Worm (Caenorhabditis elegans) whole organism, L2 larva: ENCODE measurements around the gene sri-63.

Experiments used
- F13H6.1 ChIP-seq: sonication (generic microtip); optimal IDR thresholded peaks from 2 replicates; lab custom pipeline; 2016; ENCODE audit warnings: missing genetic modification characterization, missing compliant biosample characterization
- aly-2 ChIP-seq: fragments of 150-350 bp; optimal IDR thresholded peaks from 2 replicates; lab custom pipeline; 2014; ENCODE audit warnings: missing biosample characterization, missing genetic modification characterization
- ceh-82 ChIP-seq: fragments of 150-350 bp; optimal IDR thresholded peaks from 2 replicates; lab custom pipeline; 2014; ENCODE audit warnings: missing biosample characterization, missing genetic modification characterization
- elt-1 ChIP-seq: fragments of 150-350 bp; optimal IDR thresholded peaks from 2 replicates; lab custom pipeline; 2014; ENCODE audit warnings: missing biosample characterization, missing genetic modification characterization
- fos-1 ChIP-seq: fragments of 150-350 bp; optimal IDR thresholded peaks from 2 replicates; lab custom pipeline; 2014; ENCODE audit warnings: missing biosample characterization, missing genetic modification characterization
- gmeb-1 ChIP-seq: fragments of 150-350 bp; optimal IDR thresholded peaks from 2 replicates; lab custom pipeline; 2014; ENCODE audit warnings: missing biosample characterization, missing genetic modification characterization
- lsy-2 ChIP-seq, 2 experiments: fragments of 150-350 bp in 1 of 2; sonication (generic microtip) in 1 of 2; optimal IDR thresholded peaks; 2 replicates each; lab custom pipeline; 2014 to 2017; ENCODE audit warnings: missing biosample characterization in 2 of 2, missing genetic modification characterization in 2 of 2
- mdl-1 ChIP-seq, 2 experiments: fragments of 150-350 bp in 1 of 2; sonication (generic microtip) in 1 of 2; optimal IDR thresholded peaks; 2 replicates each; lab custom pipeline; 2017; ENCODE audit warnings: missing biosample characterization in 2 of 2, missing genetic modification characterization in 2 of 2
- nhr-10 ChIP-seq: sonication (generic microtip); optimal IDR thresholded peaks from 2 replicates; lab custom pipeline; 2017; ENCODE audit warnings: missing biosample characterization, missing genetic modification characterization
- nhr-12 ChIP-seq: fragments of 150-350 bp; optimal IDR thresholded peaks from 2 replicates; lab custom pipeline; 2014; ENCODE audit warnings: missing biosample characterization, missing genetic modification characterization
- nhr-77 ChIP-seq: fragments of 150-350 bp; optimal IDR thresholded peaks from 2 replicates; lab custom pipeline; 2014; ENCODE audit warnings: missing biosample characterization, missing genetic modification characterization
- zag-1 ChIP-seq: fragments of 150-350 bp; optimal IDR thresholded peaks from 2 replicates; lab custom pipeline; 2014; ENCODE audit warnings: missing biosample characterization, missing genetic modification characterization
- ztf-11 ChIP-seq: sonication (generic microtip); optimal IDR thresholded peaks from 2 replicates; lab custom pipeline; 2017; ENCODE audit warnings: missing biosample characterization, missing genetic modification characterization
- ztf-4 ChIP-seq: fragments of 150-350 bp; optimal IDR thresholded peaks from 2 replicates; lab custom pipeline; 2014; ENCODE audit warnings: missing biosample characterization, missing genetic modification characterization

DNA sequence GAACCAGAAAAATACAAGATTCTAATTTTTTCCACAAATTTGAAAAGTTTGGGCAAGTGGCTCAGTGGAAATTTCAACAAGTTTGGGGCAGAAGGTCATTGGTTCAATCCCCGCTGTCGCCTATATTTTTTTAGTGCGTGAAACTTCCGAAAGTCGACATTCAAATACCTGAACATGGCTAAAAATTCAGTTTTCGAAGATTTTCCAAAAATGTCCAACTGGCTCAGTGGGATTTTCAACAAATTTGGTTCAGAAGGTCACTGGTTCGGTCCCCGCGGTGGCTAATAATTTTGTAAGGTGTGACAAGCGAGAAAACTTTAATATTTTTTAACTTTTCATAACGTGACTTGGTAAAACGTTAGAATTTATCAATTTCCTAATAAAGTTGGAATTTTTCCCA, 22.5 kb upstream of the sri-63 start:
- TF ChIP-seq elt-1 (tag; lab: Kevin White, UChicago), result no peak
- TF ChIP-seq aly-2 (tag; lab: Kevin White, UChicago), result no peak
- TF ChIP-seq nhr-10 (tag; lab: Kevin White, UChicago), result no peak
- TF ChIP-seq zag-1 (tag; lab: Kevin White, UChicago), result no peak
- no peak for TF ChIP-seq F13H6.1 (tag; lab: Kevin White, UChicago)
- TF ChIP-seq ztf-4 (tag; lab: Kevin White, UChicago), result no peak
- no peak for TF ChIP-seq gmeb-1 (tag; lab: Kevin White, UChicago)
- no peak for TF ChIP-seq ztf-11 (tag; lab: Kevin White, UChicago)
- TF ChIP-seq ceh-82, result no peak
- TF ChIP-seq mdl-1 (tag; optimal IDR thresholded peaks at IDR 0.05; lab: Kevin White, UChicago), result no peak
- no peak for TF ChIP-seq fos-1 (tag; lab: Kevin White, UChicago)
- TF ChIP-seq nhr-12 (tag; lab: Kevin White, UChicago), result no peak
- TF ChIP-seq nhr-77 (tag; lab: Kevin White, UChicago), result no peak
- no peak for TF ChIP-seq lsy-2 (tag; optimal IDR thresholded peaks at IDR 0.05; lab: Kevin White, UChicago)
